Worm (Caenorhabditis elegans): ENCODE data around the gene idh-1.

idh-1 gene

DNA sequence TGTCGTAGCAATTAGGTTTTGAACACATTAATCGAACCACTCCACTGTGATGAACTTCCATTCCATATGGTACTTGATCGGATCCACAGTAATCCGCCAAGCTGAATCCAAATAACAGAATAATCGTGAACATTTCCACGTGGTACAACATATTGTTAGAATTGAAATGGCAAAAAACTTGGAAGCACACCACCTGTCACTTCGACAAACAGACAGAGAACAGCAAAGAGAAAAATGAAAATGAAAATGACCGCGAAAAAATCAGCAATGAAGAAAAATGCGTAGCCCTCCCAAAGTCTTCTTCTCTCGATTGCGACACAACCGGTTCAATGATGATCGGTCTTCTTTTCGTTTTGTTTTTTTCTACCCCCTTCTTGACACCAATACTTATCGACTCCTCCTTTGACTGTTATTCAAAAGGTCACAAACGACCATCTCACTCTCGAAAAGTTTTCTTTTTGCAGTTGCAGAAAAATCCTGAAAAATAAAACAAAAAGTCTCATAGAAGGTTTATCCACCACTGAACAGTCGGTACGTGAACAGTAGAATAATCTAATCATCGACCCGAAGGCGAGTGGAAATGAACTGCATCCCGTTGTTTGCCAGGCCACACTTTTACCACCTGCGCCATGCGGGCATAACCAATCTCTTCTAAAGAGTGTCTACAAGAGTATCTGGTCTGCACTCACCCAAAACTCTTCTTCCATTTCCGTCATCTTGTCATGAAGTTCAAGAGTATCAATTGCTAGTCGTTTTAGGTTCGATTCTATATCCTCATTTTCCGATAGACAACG, 36.4 kb upstream of the idh-1 start, which contains the start of gene wrt-3 (continued):
- TF ChIP-seq mep-1 (tag; optimal IDR thresholded peaks at IDR 0.05) (peak; percentile 67), dpl-1 (GFP tag; optimal IDR thresholded peaks at IDR 0.05) (peak in 1 of 3 experiments; percentile 29), snu-23 (GFP tag; optimal IDR thresholded peaks at IDR 0.05) (peak; percentile 56), mab-9 (GFP tag; IDR thresholded peaks at IDR 0.05) (no peak), hlh-17 (GFP tag; optimal IDR thresholded peaks at IDR 0.05; ENCODE audit: borderline replicate concordance) (no peak), ztf-4 (tag; optimal IDR thresholded peaks at IDR 0.05) (no peak), mef-2 (tag; optimal IDR thresholded peaks at IDR 0.05) (no peak), ceh-82 (tag; optimal IDR thresholded peaks at IDR 0.05) (peak in 2 of 3 experiments; percentile 10 to 40), elt-2 (tag; optimal IDR thresholded peaks at IDR 0.05) (peak; percentile 14), snpc-4 (tag; optimal IDR thresholded peaks at IDR 0.05) (peak; percentile 57), nhr-20 (tag; optimal IDR thresholded peaks at IDR 0.05) (peak; percentile 24), nhr-47 (tag; optimal IDR thresholded peaks at IDR 0.05) (peak; percentile 65), rnt-1 (tag; optimal IDR thresholded peaks at IDR 0.05) (peak; percentile 44), mdl-1 (tag; optimal IDR thresholded peaks at IDR 0.05) (peak in 1 of 2 experiments; percentile 45), lsy-2 (tag; optimal IDR thresholded peaks at IDR 0.05) (peak in 1 of 2 experiments; percentile 40), efl-1 (optimal IDR thresholded peaks at IDR 0.05) (peak; percentile 22 to 43), efl-1 (GFP tag; optimal IDR thresholded peaks at IDR 0.05 in 1 of 2) (peak in 1 of 2 experiments; percentile 93)

DNA sequence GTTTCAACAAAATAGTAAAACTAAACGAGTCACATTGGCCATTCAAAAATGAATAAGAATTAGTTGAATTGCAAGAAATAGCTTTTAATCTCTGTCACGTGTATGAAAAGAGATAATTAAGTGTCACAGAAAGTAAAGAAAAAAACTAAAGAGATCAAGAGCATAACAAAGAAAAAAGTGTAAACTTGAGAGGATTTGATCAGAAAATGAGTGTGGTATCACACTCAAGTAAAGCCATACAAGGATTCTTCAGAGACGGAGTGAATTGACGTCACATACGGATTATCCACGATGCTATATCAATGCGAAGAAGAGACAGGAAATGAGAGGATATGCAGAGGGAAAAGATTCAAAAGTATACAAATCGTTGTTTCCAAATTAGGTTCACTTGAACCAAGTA, 28.4 kb upstream of the idh-1 start:
- peak; percentile 98 for TF ChIP-seq dsc-1 (tag; optimal IDR thresholded peaks at IDR 0.05)
- no peak for TF ChIP-seq ceh-88 (GFP tag; IDR thresholded peaks at IDR 0.05)
- peak; percentile 57 for TF ChIP-seq fkh-8 (tag; optimal IDR thresholded peaks at IDR 0.05)
- peak; percentile 79 for TF ChIP-seq pax-3 (tag; optimal IDR thresholded peaks at IDR 0.05)
- no peak for TF ChIP-seq grh-1 (GFP tag; IDR thresholded peaks at IDR 0.05)
- TF ChIP-seq mab-9 (GFP tag; IDR thresholded peaks at IDR 0.05): no peak
- TF ChIP-seq nhr-47 (tag; optimal IDR thresholded peaks at IDR 0.05): peak; percentile 35
- TF ChIP-seq sox-4 (tag; optimal IDR thresholded peaks at IDR 0.05): peak; percentile 74
- TF ChIP-seq ceh-8 (GFP tag; optimal IDR thresholded peaks at IDR 0.05): peak; percentile 24

DNA sequence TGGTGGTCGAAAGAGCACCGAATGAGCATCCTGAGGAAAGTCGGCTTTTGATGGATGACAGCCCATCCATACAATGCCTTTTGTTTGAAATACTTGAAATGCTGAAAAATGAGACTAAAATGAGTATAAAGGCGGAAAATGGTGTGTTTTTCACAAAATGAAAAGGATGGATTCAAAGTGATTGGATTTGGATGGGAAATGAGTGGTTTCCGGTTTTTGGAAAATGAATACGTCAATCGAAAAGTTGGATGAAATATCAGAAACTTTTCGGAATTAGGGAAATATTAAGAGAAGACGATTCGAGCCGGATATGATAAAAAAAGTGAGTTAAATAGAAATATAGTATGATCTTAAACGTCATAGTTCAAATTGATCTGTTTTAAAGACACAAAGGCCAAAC, 26.5 kb upstream of the idh-1 start, which contains the start of gene F38E11.6:
F38E11.6 (minus strand) TSS at position 101 of the 400 bp plus-strand sequence.
- TF ChIP-seq mef-2 (tag; optimal IDR thresholded peaks at IDR 0.05): no peak
- TF ChIP-seq nhr-76 (tag; optimal IDR thresholded peaks at IDR 0.05): no peak
- TF ChIP-seq fkh-8 (tag; optimal IDR thresholded peaks at IDR 0.05): peak; percentile 16

DNA sequence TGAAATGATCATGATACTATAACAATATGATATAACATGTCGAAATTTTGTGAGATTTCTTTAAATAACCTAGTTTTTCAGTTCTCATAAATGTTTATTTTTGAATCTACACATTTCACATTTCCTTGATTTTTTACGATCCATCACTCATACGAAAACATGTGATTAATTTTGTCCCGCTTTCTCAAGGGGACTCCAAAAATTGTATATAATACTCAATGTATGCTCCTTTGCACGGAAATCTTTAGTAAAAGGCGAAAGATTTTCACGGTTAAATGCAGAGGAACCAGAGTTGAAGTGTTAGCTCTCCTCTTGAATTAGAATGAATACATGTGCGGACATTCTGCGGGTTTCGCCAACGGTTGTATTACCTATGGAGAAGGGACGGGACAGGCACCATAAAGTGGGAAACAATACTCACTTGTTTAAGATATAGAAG, 23.5 kb upstream of the idh-1 start:
- TF ChIP-seq ceh-82 (tag; optimal IDR thresholded peaks at IDR 0.05) (no peak), aha-1 (tag; optimal IDR thresholded peaks at IDR 0.05) (no peak), hlh-17 (GFP tag; optimal IDR thresholded peaks at IDR 0.05; ENCODE audit: borderline replicate concordance) (no peak), unc-62 (GFP tag; optimal IDR thresholded peaks at IDR 0.05) (no peak), nhr-47 (tag; optimal IDR thresholded peaks at IDR 0.05) (peak; percentile 9), fkh-8 (tag; optimal IDR thresholded peaks at IDR 0.05) (no peak), tbx-2 (tag; optimal IDR thresholded peaks at IDR 0.05) (no peak), alr-1 (tag; optimal IDR thresholded peaks at IDR 0.05; ENCODE audit: borderline replicate concordance) (no peak), elt-2 (tag; optimal IDR thresholded peaks at IDR 0.05) (no peak), nhr-85 (tag) (peak; percentile 71), fos-1 (tag; optimal IDR thresholded peaks at IDR 0.05) (no peak), ceh-63 (GFP tag; optimal IDR thresholded peaks at IDR 0.05) (no peak), unc-130 (tag; optimal IDR thresholded peaks at IDR 0.05) (no peak), sup-37 (GFP tag; optimal IDR thresholded peaks at IDR 0.05) (no peak), nhr-20 (tag; optimal IDR thresholded peaks at IDR 0.05) (no peak), nhr-19 (GFP tag; conservative IDR thresholded peaks at IDR 0.05) (peak; percentile 30; the same call in 1 of the 2 replicates), unc-86 (tag; optimal IDR thresholded peaks at IDR 0.05) (no peak), mef-2 (tag; optimal IDR thresholded peaks at IDR 0.05) (no peak), ztf-11 (tag; optimal IDR thresholded peaks at IDR 0.05) (no peak), pax-3 (tag; optimal IDR thresholded peaks at IDR 0.05) (no peak), xbp-1 (tag; optimal IDR thresholded peaks at IDR 0.05) (no peak), lin-39 (tag; optimal IDR thresholded peaks at IDR 0.05) (peak; percentile 17), snpc-4 (tag; optimal IDR thresholded peaks at IDR 0.05) (peak; percentile 90), fkh-4 (tag; optimal IDR thresholded peaks at IDR 0.05; ENCODE audit: borderline replicate concordance) (no peak), lin-14 (GFP tag; optimal IDR thresholded peaks at IDR 0.05) (peak; percentile 20), nhr-11 (tag; optimal IDR thresholded peaks at IDR 0.05) (no peak), dsc-1 (tag; optimal IDR thresholded peaks at IDR 0.05) (peak; percentile 21), unc-98 (GFP tag; IDR thresholded peaks at IDR 0.05) (no peak)
